Fruit fly (Drosophila melanogaster): Measurements from ENCODE around the gene CG13313.

DNA sequence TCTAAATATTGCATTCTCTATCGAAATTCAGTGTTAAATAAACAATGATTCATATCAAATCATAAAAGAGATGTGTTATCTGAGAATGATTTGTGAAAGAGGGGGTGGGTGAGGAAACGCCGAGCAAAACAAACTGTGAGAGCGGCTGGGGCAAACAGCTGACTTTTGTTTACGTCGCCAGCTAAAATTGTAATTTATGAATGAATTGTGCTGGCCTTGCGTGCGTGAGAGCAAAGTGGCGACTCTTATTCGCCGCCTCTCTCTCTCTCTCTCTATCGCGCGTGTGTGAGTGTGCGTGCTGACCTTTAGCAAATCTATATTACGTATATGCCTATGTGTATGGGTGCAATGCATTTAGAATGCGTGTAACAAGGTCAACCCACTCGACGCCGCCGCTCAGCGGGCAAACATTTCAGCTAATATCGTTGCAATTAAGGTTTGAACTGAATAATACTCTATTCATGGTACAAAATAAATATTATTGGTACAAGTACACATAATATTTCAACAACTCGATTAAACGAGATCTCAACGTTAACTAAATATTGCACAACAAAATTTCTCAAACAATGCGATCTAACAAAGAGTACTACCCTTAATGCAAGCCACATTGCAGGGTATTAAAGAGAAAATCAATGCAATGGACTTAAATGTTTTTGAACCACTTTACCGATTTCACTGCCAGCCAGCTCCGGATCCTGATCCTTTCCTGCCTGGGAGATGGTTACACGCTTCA is 20.2 kb downstream of the CG13313 start:
- TF ChIP-seq EcR (GFP tag; optimal IDR thresholded peaks at IDR 0.05) = no peak
- TF ChIP-seq CG8478 (optimal IDR thresholded peaks at IDR 0.05) = no peak
- TF ChIP-seq usp (GFP tag; optimal IDR thresholded peaks at IDR 0.05) = no peak
- no peak for TF ChIP-seq pan (optimal IDR thresholded peaks at IDR 0.05)
- no peak for TF ChIP-seq psq (optimal IDR thresholded peaks at IDR 0.05)

Data from whole organism.